Fruit fly (Drosophila melanogaster) S2 (cell line): ENCODE data around the gene RpS21.

Source experiments
- CG8478 ChIP-seq: fragments of >200 bp; optimal IDR thresholded peaks from 2 replicates; lab custom pipeline; 2018
- CTCF ChIP-seq, 2 experiments: fragments of >200 bp; optimal IDR thresholded peaks; 2 replicates each; lab custom pipeline; 2018

DNA sequence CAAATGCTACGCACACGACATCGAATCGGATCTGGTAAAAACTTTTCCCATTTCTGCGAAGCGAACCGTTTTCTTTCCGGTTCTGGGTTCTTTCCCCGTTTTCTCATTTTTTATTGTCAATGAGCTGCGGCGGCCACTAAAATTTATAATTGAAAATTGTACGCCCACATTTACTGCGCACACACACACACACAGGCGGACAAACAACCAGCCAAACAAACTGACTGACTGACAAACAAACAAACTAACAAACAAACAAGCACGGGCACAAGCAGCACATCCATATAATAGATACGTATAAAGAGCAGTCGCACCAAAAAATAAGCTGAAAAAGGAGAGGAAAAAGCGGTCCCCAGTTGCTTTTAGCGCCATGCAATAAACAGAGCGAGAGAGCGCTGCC is 35.3 kb downstream of the RpS21 start:
- no peak for TF ChIP-seq CG8478 (lab: Kevin White, UChicago)
- TF ChIP-seq CTCF (optimal IDR thresholded peaks at IDR 0.05; lab: Kevin White, UChicago), result no peak
